Fruit fly (Drosophila melanogaster) S2 (cell line): ENCODE data around the gene CG14086.
A peak's percentile ranks its signal among the peaks of the same experiment; 100 is the strongest.

ENCODE experiments used
- CG8478 ChIP-seq: fragments of >200 bp; optimal IDR thresholded peaks from 2 replicates; lab custom pipeline; 2018
- CTCF ChIP-seq, 2 experiments: fragments of >200 bp; optimal IDR thresholded peaks; 2 replicates each; lab custom pipeline; 2018

CG14086 gene

dm6 chr3L:19275491-19275890 is at the start of gene CG14086:
TSS of gene CG14086 (plus strand) at chr3L:19275791.
- TF ChIP-seq CTCF (optimal IDR thresholded peaks at IDR 0.05; lab: Kevin White, UChicago) (no peak), CG8478 (no peak)

- TF ChIP-seq CG8478 (no peak), CTCF (optimal IDR thresholded peaks at IDR 0.05; lab: Kevin White, UChicago) (no peak)
Measured at dm6 chr3L:19228371-19228817, 47.2 kb upstream of the CG14086 start.

dm6 chr3L:19228857-19229398 is 46.7 kb upstream of the CG14086 start:
- TF ChIP-seq CTCF (optimal IDR thresholded peaks at IDR 0.05; lab: Kevin White, UChicago) (no peak), CG8478 (no peak)

- TF ChIP-seq CTCF (optimal IDR thresholded peaks at IDR 0.05; lab: Kevin White, UChicago) (no peak), CG8478 (no peak)
Measured at dm6 chr3L:19229491-19229890, 46.1 kb upstream of the CG14086 start.

dm6 chr3L:19230801-19231547 is 44.6 kb upstream of the CG14086 start:
- no peak for TF ChIP-seq CG8478
- no peak for TF ChIP-seq CTCF (optimal IDR thresholded peaks at IDR 0.05; lab: Kevin White, UChicago)

dm6 chr3L:19231608-19232007 is 44.0 kb upstream of the CG14086 start:
- TF ChIP-seq CTCF (optimal IDR thresholded peaks at IDR 0.05; lab: Kevin White, UChicago) (no peak), CG8478 (no peak)

dm6 chr3L:19233798-19234781 is 41.5 kb upstream of the CG14086 start:
- no peak for TF ChIP-seq CG8478

- no peak for TF ChIP-seq CTCF (optimal IDR thresholded peaks at IDR 0.05; lab: Kevin White, UChicago)
- TF ChIP-seq CG8478: no peak
Measured at dm6 chr3L:19234922-19235702, 40.5 kb upstream of the CG14086 start, which contains the start of gene fz2. TSS of gene fz2 (minus strand) at chr3L:19235373.

dm6 chr3L:19236060-19236459 is 39.5 kb upstream of the CG14086 start, which contains the start of gene CG33647:
TSS of gene CG33647 (plus strand) at chr3L:19236360.
- TF ChIP-seq CG8478: no peak
- no peak for TF ChIP-seq CTCF (optimal IDR thresholded peaks at IDR 0.05; lab: Kevin White, UChicago)

- no peak for TF ChIP-seq CG8478
- TF ChIP-seq CTCF (optimal IDR thresholded peaks at IDR 0.05; lab: Kevin White, UChicago): no peak
Measured at dm6 chr3L:19236554-19236953, 39.0 kb upstream of the CG14086 start.

dm6 chr3L:19237780-19238179 is 37.8 kb upstream of the CG14086 start:
- TF ChIP-seq CG8478 (no peak), CTCF (optimal IDR thresholded peaks at IDR 0.05; lab: Kevin White, UChicago) (no peak)

dm6 chr3L:19251643-19252042 is 23.9 kb upstream of the CG14086 start:
- TF ChIP-seq CTCF (optimal IDR thresholded peaks at IDR 0.05; lab: Kevin White, UChicago) (no peak), CG8478 (no peak)

- TF ChIP-seq CG8478 (no peak), CTCF (optimal IDR thresholded peaks at IDR 0.05; lab: Kevin White, UChicago) (peak in 1 of 2 experiments; percentile 25)
Measured at dm6 chr3L:19254715-19255428, 20.7 kb upstream of the CG14086 start, which contains the start of the genes mRpL21 and rept. TSS of gene mRpL21 (minus strand) at chr3L:19255061. TSS of gene rept (plus strand) at chr3L:19255340.

- no peak for TF ChIP-seq CG8478
- no peak for TF ChIP-seq CTCF (optimal IDR thresholded peaks at IDR 0.05; lab: Kevin White, UChicago)
Measured at dm6 chr3L:19258199-19258598, 17.4 kb upstream of the CG14086 start.
